Fruit fly (Drosophila melanogaster) whole organism, prepupa: ENCODE data around the gene CG6790.

ENCODE experiments used
- Blimp-1 ChIP-seq: fragments of 200-800 bp; sonication (Bioruptor generic); optimal IDR thresholded peaks from 3 replicates; lab custom pipeline; 2017; ENCODE audit warnings: missing biosample characterization, missing genetic modification characterization, mild to moderate bottlenecking, moderate library complexity, missing genetic modification reagents
- CG10631 ChIP-seq: fragments of 200-800 bp; sonication (Bioruptor generic); optimal IDR thresholded peaks from 2 replicates; lab custom pipeline; 2016; ENCODE audit warnings: missing biosample characterization, missing genetic modification characterization
- CG10669 ChIP-seq: fragments of 200-800 bp; sonication (Bioruptor generic); optimal IDR thresholded peaks from 3 replicates; lab custom pipeline; 2018; ENCODE audit warnings: missing biosample characterization, mild to moderate bottlenecking, missing genetic modification characterization, moderate library complexity
- CG11294 ChIP-seq: fragments of 200-800 bp; sonication (Bioruptor generic); IDR thresholded peaks from 2 replicates; pipeline ENCODE4 v1.3.6; 2022; ENCODE audit warnings: missing biosample characterization, missing genetic modification characterization
- CG11762 ChIP-seq: fragments of 200-800 bp; sonication (Bioruptor generic); optimal IDR thresholded peaks from 3 replicates; lab custom pipeline; 2016; ENCODE audit warnings: missing biosample characterization, missing genetic modification characterization; ENCODE audit not compliant: insufficient read depth
- CG11902 ChIP-seq: fragments of 200-800 bp; sonication (Bioruptor generic); optimal IDR thresholded peaks from 3 replicates; lab custom pipeline; 2016; ENCODE audit warnings: missing biosample characterization, missing genetic modification characterization
- CG15336 ChIP-seq: fragments of 200-800 bp; sonication (Bioruptor generic); IDR thresholded peaks from 2 replicates; pipeline ENCODE4 v1.3.6; 2022; ENCODE audit warnings: missing biosample characterization, missing genetic modification characterization
- CG1621 ChIP-seq: fragments of 200-800 bp; sonication (Bioruptor generic); optimal IDR thresholded peaks from 3 replicates; lab custom pipeline; 2018; ENCODE audit warnings: missing biosample characterization, mild to moderate bottlenecking, missing genetic modification characterization
- CG3032 ChIP-seq: fragments of 200-800 bp; optimal IDR thresholded peaks from 2 replicates; lab custom pipeline; 2019; ENCODE audit warnings: missing biosample characterization, mild to moderate bottlenecking, missing genetic modification characterization, moderate library complexity
- CG31627 ChIP-seq: fragments of 200-800 bp; sonication (Bioruptor generic); optimal IDR thresholded peaks from 3 replicates; lab custom pipeline; 2016; ENCODE audit warnings: missing biosample characterization, missing genetic modification characterization
- CG32006 ChIP-seq: fragments of 200-800 bp; sonication (Bioruptor generic); optimal IDR thresholded peaks from 3 replicates; lab custom pipeline; 2017; ENCODE audit warnings: missing biosample characterization, mild to moderate bottlenecking, missing genetic modification characterization
- CG3919 ChIP-seq: fragments of 200-800 bp; sonication (Bioruptor generic); optimal IDR thresholded peaks from 3 replicates; lab custom pipeline; 2016; ENCODE audit warnings: missing biosample characterization, missing genetic modification characterization
- CG4318 ChIP-seq: fragments of 200-800 bp; sonication (Bioruptor generic); optimal IDR thresholded peaks from 3 replicates; lab custom pipeline; 2017; ENCODE audit warnings: missing biosample characterization, mild to moderate bottlenecking, missing genetic modification characterization
- CG6163 ChIP-seq: fragments of 200-800 bp; sonication (Bioruptor generic); IDR thresholded peaks from 3 replicates; pipeline ENCODE4 v1.3.6; 2022; ENCODE audit warnings: missing biosample characterization, missing genetic modification characterization
- CG6276 ChIP-seq: fragments of 200-800 bp; sonication (Bioruptor generic); optimal IDR thresholded peaks from 2 replicates; lab custom pipeline; 2017; ENCODE audit warnings: missing biosample characterization, mild to moderate bottlenecking, missing genetic modification characterization
- CG6792 ChIP-seq: fragments of 200-800 bp; sonication (Bioruptor generic); optimal IDR thresholded peaks from 3 replicates; lab custom pipeline; 2016; ENCODE audit warnings: missing biosample characterization, missing genetic modification characterization
- CG6808 ChIP-seq: fragments of 200-800 bp; sonication (Bioruptor generic); optimal IDR thresholded peaks from 3 replicates; lab custom pipeline; 2017; ENCODE audit warnings: missing biosample characterization, missing genetic modification characterization, mild to moderate bottlenecking, moderate library complexity, missing genetic modification reagents
- CG6854 ChIP-seq: fragments of 200-800 bp; sonication (Bioruptor generic); optimal IDR thresholded peaks from 2 replicates; lab custom pipeline; 2017; ENCODE audit warnings: missing biosample characterization, mild to moderate bottlenecking, missing genetic modification characterization
- CG7368 ChIP-seq: fragments of 200-800 bp; sonication (Bioruptor generic); optimal IDR thresholded peaks from 3 replicates; lab custom pipeline; 2016; ENCODE audit warnings: missing biosample characterization, missing genetic modification characterization
- CG8119 ChIP-seq: fragments of 200-800 bp; sonication (Bioruptor generic); IDR thresholded peaks from 3 replicates; pipeline ENCODE4 v1.3.6; 2022; ENCODE audit warnings: missing biosample characterization, missing genetic modification characterization
- CG8632 ChIP-seq: fragments of 200-800 bp; sonication (Bioruptor generic); optimal IDR thresholded peaks from 3 replicates; lab custom pipeline; 2016; ENCODE audit warnings: missing biosample characterization, missing genetic modification characterization
- CG9139 ChIP-seq: fragments of 200-800 bp; sonication (Bioruptor generic); optimal IDR thresholded peaks from 3 replicates; lab custom pipeline; 2017; ENCODE audit warnings: missing biosample characterization, mild to moderate bottlenecking, missing genetic modification characterization
- Eip75B ChIP-seq: fragments of 200-800 bp; sonication (Bioruptor generic); optimal IDR thresholded peaks from 3 replicates; lab custom pipeline; 2016; ENCODE audit warnings: missing biosample characterization, missing genetic modification characterization
- Eip93F ChIP-seq: fragments of 200-800 bp; sonication (Bioruptor generic); optimal IDR thresholded peaks from 2 replicates; lab custom pipeline; 2016; ENCODE audit warnings: missing biosample characterization, mild to moderate bottlenecking, missing genetic modification characterization
- Ets21C ChIP-seq: fragments of 200-800 bp; sonication (Bioruptor generic); optimal IDR thresholded peaks from 3 replicates; lab custom pipeline; 2016; ENCODE audit warnings: missing biosample characterization, missing genetic modification characterization
- Ets96B ChIP-seq: fragments of 200-800 bp; optimal IDR thresholded peaks from 2 replicates; lab custom pipeline; 2019; ENCODE audit warnings: missing biosample characterization, mild to moderate bottlenecking, missing genetic modification characterization, moderate library complexity
- Hr38 ChIP-seq: sonication (Bioruptor generic); optimal IDR thresholded peaks from 2 replicates; lab custom pipeline; 2016; ENCODE audit warnings: missing biosample characterization, missing genetic modification characterization
- Hr39 ChIP-seq: fragments of 200-800 bp; sonication (Bioruptor generic); optimal IDR thresholded peaks from 2 replicates; lab custom pipeline; 2016; ENCODE audit warnings: missing biosample characterization, missing genetic modification characterization
- Hr4 ChIP-seq: fragments of 200-800 bp; sonication (Bioruptor generic); optimal IDR thresholded peaks from 3 replicates; lab custom pipeline; 2016; ENCODE audit warnings: missing biosample characterization, missing genetic modification characterization
- Lpt ChIP-seq: fragments of 200-800 bp; sonication (Bioruptor generic); optimal IDR thresholded peaks from 3 replicates; lab custom pipeline; 2016; ENCODE audit warnings: missing biosample characterization, missing genetic modification characterization
- Met ChIP-seq: fragments of 200-800 bp; sonication (Bioruptor generic); optimal IDR thresholded peaks from 3 replicates; lab custom pipeline; 2016; ENCODE audit warnings: missing biosample characterization, missing genetic modification characterization
- OdsH ChIP-seq: fragments of 200-800 bp; sonication (Bioruptor generic); optimal IDR thresholded peaks from 3 replicates; lab custom pipeline; 2016; ENCODE audit warnings: missing biosample characterization, missing genetic modification characterization
- Smox ChIP-seq: fragments of 200-800 bp; sonication (Bioruptor generic); optimal IDR thresholded peaks from 3 replicates; lab custom pipeline; 2016; ENCODE audit warnings: missing biosample characterization, missing genetic modification characterization
- Sox14 ChIP-seq: fragments of 200-800 bp; sonication (Bioruptor generic); optimal IDR thresholded peaks from 3 replicates; lab custom pipeline; 2016; ENCODE audit warnings: missing biosample characterization, missing genetic modification characterization
- Sox15 ChIP-seq: fragments of 200-800 bp; sonication (Bioruptor generic); optimal IDR thresholded peaks from 3 replicates; lab custom pipeline; 2016; ENCODE audit warnings: missing biosample characterization, missing genetic modification characterization
- achi ChIP-seq: fragments of 200-800 bp; sonication (Bioruptor generic); optimal IDR thresholded peaks from 3 replicates; lab custom pipeline; 2016; ENCODE audit warnings: missing biosample characterization, missing genetic modification characterization
- acj6 ChIP-seq: fragments of 200-800 bp; sonication (Bioruptor generic); optimal IDR thresholded peaks from 3 replicates; lab custom pipeline; 2016; ENCODE audit warnings: missing biosample characterization, missing genetic modification characterization
- cyc ChIP-seq: fragments of 200-800 bp; sonication (Bioruptor generic); optimal IDR thresholded peaks from 3 replicates; lab custom pipeline; 2016; ENCODE audit warnings: missing biosample characterization, missing genetic modification characterization
- dac ChIP-seq: fragments of 200-800 bp; sonication (Bioruptor generic); optimal IDR thresholded peaks from 2 replicates; lab custom pipeline; 2017; ENCODE audit warnings: missing biosample characterization, mild to moderate bottlenecking, missing genetic modification characterization
- eg ChIP-seq: fragments of 200-800 bp; sonication (Bioruptor generic); IDR thresholded peaks from 3 replicates; pipeline ENCODE4 v1.3.6; 2022; ENCODE audit warnings: missing biosample characterization, missing genetic modification characterization
- esn ChIP-seq: fragments of 200-800 bp; sonication (Bioruptor generic); optimal IDR thresholded peaks from 2 replicates; lab custom pipeline; 2016; ENCODE audit warnings: missing biosample characterization, mild to moderate bottlenecking, missing genetic modification characterization, moderate library complexity
- fd59A ChIP-seq: fragments of 200-800 bp; sonication (Bioruptor generic); optimal IDR thresholded peaks from 2 replicates; lab custom pipeline; 2017; ENCODE audit warnings: missing biosample characterization, mild to moderate bottlenecking, missing genetic modification characterization, missing genetic modification reagents
- fd85E ChIP-seq: fragments of 200-800 bp; sonication (Bioruptor generic); optimal IDR thresholded peaks from 3 replicates; lab custom pipeline; 2016; ENCODE audit warnings: missing biosample characterization, missing genetic modification characterization
- fkh ChIP-seq: fragments of 200-800 bp; sonication (Bioruptor generic); optimal IDR thresholded peaks from 3 replicates; lab custom pipeline; 2017; ENCODE audit warnings: missing biosample characterization, mild to moderate bottlenecking, missing genetic modification characterization, moderate library complexity
- lz ChIP-seq: fragments of 200-800 bp; sonication (Bioruptor generic); optimal IDR thresholded peaks from 3 replicates; lab custom pipeline; 2016; ENCODE audit warnings: missing biosample characterization, missing genetic modification characterization
- net ChIP-seq: fragments of 200-800 bp; sonication (Bioruptor generic); optimal IDR thresholded peaks from 3 replicates; lab custom pipeline; 2016; ENCODE audit warnings: missing biosample characterization, missing genetic modification characterization
- pdm3 ChIP-seq: fragments of 200-800 bp; sonication (Bioruptor generic); optimal IDR thresholded peaks from 3 replicates; lab custom pipeline; 2016; ENCODE audit warnings: missing biosample characterization, missing genetic modification characterization
- salr ChIP-seq, 2 experiments: fragments of 200-800 bp; sonication (Bioruptor generic); optimal IDR thresholded peaks; 3 replicates each; lab custom pipeline; 2016 to 2018; ENCODE audit warnings: missing biosample characterization in 2 of 2, missing genetic modification characterization in 2 of 2, mild to moderate bottlenecking in 1 of 2
- spab ChIP-seq: fragments of 200-800 bp; sonication (Bioruptor generic); optimal IDR thresholded peaks from 2 replicates; lab custom pipeline; 2017; ENCODE audit warnings: missing biosample characterization, mild to moderate bottlenecking, missing genetic modification characterization, missing genetic modification reagents
- ss ChIP-seq, 2 experiments: fragments of 200-800 bp; sonication (Bioruptor generic); optimal IDR thresholded peaks; 2 replicates in 1 of 2; 3 replicates in 1 of 2; lab custom pipeline; 2017 to 2018; ENCODE audit warnings: mild to moderate bottlenecking in 2 of 2, missing biosample characterization in 2 of 2, missing genetic modification characterization in 2 of 2, moderate library complexity in 1 of 2
- svp ChIP-seq: fragments of 200-800 bp; sonication (Bioruptor generic); peaks from one replicate; lab custom pipeline; 2016; ENCODE audit warnings: missing biosample characterization, missing genetic modification characterization
- vri ChIP-seq: fragments of 200-800 bp; sonication (Bioruptor generic); optimal IDR thresholded peaks from 3 replicates; lab custom pipeline; 2016; ENCODE audit warnings: missing biosample characterization, mild to moderate bottlenecking, missing genetic modification characterization

Gene CG6790

DNA sequence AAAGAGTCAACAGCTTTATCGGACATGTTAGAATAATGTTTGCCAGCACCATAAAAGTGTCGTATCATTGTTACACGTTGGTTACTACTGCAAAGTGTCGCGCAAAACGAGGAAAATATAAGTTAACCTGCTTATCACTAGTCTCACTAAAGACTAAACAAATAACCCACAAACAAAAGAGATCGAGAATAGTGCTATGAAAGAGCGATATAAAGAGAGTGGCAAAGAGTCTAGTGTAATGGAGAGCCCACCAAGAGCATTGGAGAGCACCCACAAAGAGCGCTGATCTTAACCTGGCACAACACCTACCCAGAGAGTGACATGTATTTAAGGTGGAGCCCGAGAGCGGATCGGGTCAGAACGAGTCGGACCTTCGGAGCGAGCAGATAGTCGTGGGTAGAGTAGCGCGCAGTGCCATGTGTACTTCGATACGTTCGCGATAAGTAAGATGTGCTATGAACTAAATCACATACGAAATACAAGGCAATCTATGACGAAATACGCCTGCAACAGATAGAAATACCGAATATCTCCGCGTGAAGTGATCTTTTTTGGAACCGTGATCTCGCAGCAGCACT lies 9.6 kb downstream of the CG6790 start, which contains the start of gene Mrp4:
Mrp4 (plus strand) TSS at position 378 of the 578 bp plus-strand sequence.
- TF ChIP-seq esn (GFP tag; lab: Kevin White, UChicago) (no peak), eg (peak; percentile 70; the same call in 2 of the 3 replicates), CG11294 (GFP tag; lab: Robert Waterston, UW) (peak; percentile 22; the same call in 1 of the 2 replicates), CG3032 (tag; lab: Kevin White, UChicago) (no peak), Eip93F (GFP tag; lab: Kevin White, UChicago) (no peak), CG10631 (GFP tag; lab: Kevin White, UChicago) (no peak), fd59A (GFP tag; lab: Kevin White, UChicago) (no peak), CG6792 (GFP tag; lab: Kevin White, UChicago) (no peak), ss (GFP tag; optimal IDR thresholded peaks at IDR 0.05; lab: Kevin White, UChicago) (peak; percentile 60 to 65), Blimp-1 (GFP tag; lab: Kevin White, UChicago) (no peak), CG3919 (GFP tag; lab: Kevin White, UChicago) (peak; percentile 32), CG4318 (GFP tag; lab: Kevin White, UChicago) (no peak), pdm3 (GFP tag; lab: Kevin White, UChicago) (no peak), Eip75B (GFP tag; lab: Kevin White, UChicago) (no peak), Ets96B (tag; lab: Kevin White, UChicago) (no peak), achi (no peak), lz (GFP tag; lab: Kevin White, UChicago) (no peak), Lpt (GFP tag; lab: Kevin White, UChicago) (no peak), CG11902 (GFP tag; lab: Kevin White, UChicago) (no peak), CG6276 (peak; percentile 31), dac (GFP tag; lab: Kevin White, UChicago) (no peak), CG32006 (GFP tag; lab: Kevin White, UChicago) (no peak), Ets21C (GFP tag; lab: Kevin White, UChicago) (no peak), CG31627 (GFP tag; lab: Kevin White, UChicago) (no peak), net (GFP tag; lab: Kevin White, UChicago) (peak; percentile 45), Hr4 (GFP tag; lab: Kevin White, UChicago) (no peak), Sox14 (GFP tag; lab: Kevin White, UChicago) (no peak), CG9139 (GFP tag; lab: Kevin White, UChicago) (peak; percentile 74), Hr38 (GFP tag; lab: Kevin White, UChicago) (no peak), Met (GFP tag; lab: Kevin White, UChicago) (no peak), OdsH (GFP tag; lab: Kevin White, UChicago) (no peak), CG8632 (peak; percentile 6), vri (GFP tag; lab: Kevin White, UChicago) (peak; percentile 78), svp (GFP tag; lab: Kevin White, UChicago) (peak; percentile 97), CG15336 (GFP tag; lab: Robert Waterston, UW) (peak; percentile 80), Hr39 (GFP tag; lab: Kevin White, UChicago) (no peak), spab (no peak), fkh (peak; percentile 82), CG8119 (GFP tag; lab: Robert Waterston, UW) (peak; percentile 67; the same call in 2 of the 3 replicates), acj6 (GFP tag; lab: Kevin White, UChicago) (no peak), CG6808 (peak; percentile 43), CG10669 (GFP tag; lab: Kevin White, UChicago) (no peak), Smox (GFP tag; lab: Kevin White, UChicago) (no peak), fd85E (GFP tag; lab: Kevin White, UChicago) (peak; percentile 50), CG1621 (no peak), CG6854 (GFP tag; lab: Kevin White, UChicago) (peak; percentile 83), Sox15 (no peak), CG6163 (GFP tag; lab: Robert Waterston, UW) (peak; percentile 76), CG11762 (peak; percentile 16), cyc (no peak), CG7368 (GFP tag; lab: Kevin White, UChicago) (peak; percentile 19), salr (GFP tag; optimal IDR thresholded peaks at IDR 0.05; lab: Kevin White, UChicago) (no peak)
